Fruit fly (Drosophila melanogaster) whole organism, embryonic: Measurements from ENCODE around the gene CG11679.

Experiments used
- Abd-B ChIP-seq: fragments of 200-800 bp; sonication (Bioruptor generic); optimal IDR thresholded peaks from 2 replicates; lab custom pipeline; 2018; ENCODE audit warnings: missing biosample characterization, mild to moderate bottlenecking, missing genetic modification characterization, moderate library complexity
- Atf6 ChIP-seq: fragments of 200-800 bp; sonication (Bioruptor generic); IDR thresholded peaks from 2 replicates; pipeline ENCODE4 v1.3.6; 2022; ENCODE audit warnings: missing biosample characterization, missing genetic modification characterization
- CG13123 ChIP-seq: fragments of 200-800 bp; sonication (Bioruptor generic); optimal IDR thresholded peaks from 2 replicates; lab custom pipeline; 2016; ENCODE audit warnings: missing biosample characterization, missing genetic modification characterization
- CG14710 ChIP-seq: fragments of 200-800 bp; sonication (Bioruptor generic); optimal IDR thresholded peaks from 3 replicates; lab custom pipeline; 2019; ENCODE audit warnings: missing biosample characterization, mild to moderate bottlenecking, missing genetic modification characterization, moderate library complexity
- CG16813 ChIP-seq: fragments of 200-800 bp; sonication (Bioruptor generic); IDR thresholded peaks from 3 replicates; pipeline ENCODE4 v1.3.6; 2022; ENCODE audit warnings: missing biosample characterization, missing genetic modification characterization; ENCODE audit not compliant: partially characterized antibody
- CG17361 ChIP-seq: fragments of 200-800 bp; sonication (Bioruptor generic); IDR thresholded peaks from 3 replicates; pipeline ENCODE4 v1.3.6; 2022; ENCODE audit warnings: missing biosample characterization, missing genetic modification characterization
- CG18262 ChIP-seq: fragments of 200-800 bp; optimal IDR thresholded peaks from 3 replicates; lab custom pipeline; 2019; ENCODE audit warnings: missing biosample characterization, mild to moderate bottlenecking, missing genetic modification characterization, moderate library complexity
- CG1832 ChIP-seq: fragments of 200-800 bp; sonication (Bioruptor generic); optimal IDR thresholded peaks from 2 replicates; lab custom pipeline; 2017; ENCODE audit warnings: missing biosample characterization, mild to moderate bottlenecking, missing genetic modification characterization, inconsistent platforms
- CG2120 ChIP-seq: fragments of 200-800 bp; sonication (Bioruptor generic); optimal IDR thresholded peaks from 3 replicates; lab custom pipeline; 2016; ENCODE audit warnings: missing biosample characterization, missing genetic modification characterization
- CG2202 ChIP-seq: fragments of 200-800 bp; sonication (Bioruptor generic); optimal IDR thresholded peaks from 2 replicates; lab custom pipeline; 2018; ENCODE audit warnings: missing biosample characterization, mild to moderate bottlenecking, missing genetic modification characterization
- CG2889 ChIP-seq: fragments of 200-800 bp; sonication (Bioruptor generic); IDR thresholded peaks from 3 replicates; pipeline ENCODE4 v1.3.6; 2022; ENCODE audit warnings: missing biosample characterization, missing genetic modification characterization
- CG31441 ChIP-seq: fragments of 200-800 bp; sonication (Bioruptor generic); IDR thresholded peaks from 2 replicates; pipeline ENCODE4 v1.3.6; 2022; ENCODE audit warnings: missing biosample characterization, missing genetic modification characterization
- CG42726 ChIP-seq: fragments of 200-800 bp; sonication (Bioruptor generic); IDR thresholded peaks from 2 replicates; pipeline ENCODE4 v1.3.6; 2022; ENCODE audit warnings: missing biosample characterization, missing genetic modification characterization; ENCODE audit not compliant: partially characterized antibody
- CG5245 ChIP-seq: fragments of 200-800 bp; sonication (Bioruptor generic); optimal IDR thresholded peaks from 3 replicates; lab custom pipeline; 2016; ENCODE audit warnings: missing biosample characterization, missing genetic modification characterization
- CG6175 ChIP-seq: fragments of 200-800 bp; sonication (Bioruptor generic); IDR thresholded peaks from 3 replicates; pipeline ENCODE4 v1.3.6; 2022; ENCODE audit warnings: missing biosample characterization, missing genetic modification characterization
- CG7271 ChIP-seq: fragments of 200-800 bp; sonication (Bioruptor generic); optimal IDR thresholded peaks from 2 replicates; lab custom pipeline; 2018; ENCODE audit warnings: missing biosample characterization, mild to moderate bottlenecking, missing genetic modification characterization, moderate library complexity
- CG7987 ChIP-seq: fragments of 200-800 bp; sonication (Bioruptor generic); optimal IDR thresholded peaks from 2 replicates; lab custom pipeline; 2018; ENCODE audit warnings: missing biosample characterization, mild to moderate bottlenecking, missing genetic modification characterization, moderate library complexity
- CG8281 ChIP-seq: fragments of 200-800 bp; sonication (Bioruptor generic); optimal IDR thresholded peaks from 2 replicates; lab custom pipeline; 2018; ENCODE audit warnings: missing biosample characterization, mild to moderate bottlenecking, missing genetic modification characterization, moderate library complexity
- CG8359 ChIP-seq: fragments of 200-800 bp; sonication (Bioruptor generic); optimal IDR thresholded peaks from 2 replicates; lab custom pipeline; 2017; ENCODE audit warnings: missing biosample characterization, mild to moderate bottlenecking, missing genetic modification characterization, borderline replicate concordance
- Dfd ChIP-seq, 2 experiments: fragments of >200 bp; optimal IDR thresholded peaks; 2 replicates each; lab custom pipeline; 2017; ENCODE audit warnings: missing biosample characterization in 2 of 2, missing genetic modification characterization in 2 of 2
- GATAe ChIP-seq: fragments of 200-800 bp; sonication (Bioruptor generic); conservative IDR thresholded peaks from 2 replicates; pipeline ENCODE4 v1.3.6; 2022; ENCODE audit warnings: missing biosample characterization, missing genetic modification characterization
- MESR4 ChIP-seq: fragments of 200-800 bp; sonication (Bioruptor generic); optimal IDR thresholded peaks from 2 replicates; lab custom pipeline; 2018; ENCODE audit warnings: missing biosample characterization, mild to moderate bottlenecking, missing genetic modification characterization, moderate library complexity
- Myb ChIP-seq: fragments of 200-800 bp; sonication (Bioruptor generic); optimal IDR thresholded peaks from 2 replicates; lab custom pipeline; 2016; ENCODE audit warnings: missing biosample characterization, missing genetic modification characterization
- NK7.1 ChIP-seq: fragments of 200-800 bp; sonication (Bioruptor generic); optimal IDR thresholded peaks from 3 replicates; lab custom pipeline; 2016; ENCODE audit warnings: missing biosample characterization, missing genetic modification characterization
- Nf-YB ChIP-seq: fragments of 200-800 bp; sonication (Bioruptor generic); optimal IDR thresholded peaks from 3 replicates; lab custom pipeline; 2019; ENCODE audit warnings: missing biosample characterization, mild to moderate bottlenecking, missing genetic modification characterization, moderate library complexity
- Poxn ChIP-seq: fragments of 200-800 bp; sonication (Bioruptor generic); IDR thresholded peaks from 2 replicates; pipeline ENCODE4 v1.3.6; 2022; ENCODE audit warnings: missing biosample characterization, missing genetic modification characterization
- Spps ChIP-seq: fragments of 200-800 bp; sonication (Bioruptor generic); optimal IDR thresholded peaks from 2 replicates; lab custom pipeline; 2018; ENCODE audit warnings: missing biosample characterization, mild to moderate bottlenecking, missing genetic modification characterization
- Xbp1 ChIP-seq: fragments of 200-800 bp; sonication (Bioruptor generic); optimal IDR thresholded peaks from 3 replicates; lab custom pipeline; 2016; ENCODE audit warnings: missing biosample characterization, mild to moderate bottlenecking, missing genetic modification characterization
- ato ChIP-seq: fragments of 200-800 bp; sonication (Bioruptor generic); IDR thresholded peaks from 2 replicates; pipeline ENCODE4 v1.3.6; 2022; ENCODE audit warnings: missing biosample characterization, missing genetic modification characterization; ENCODE audit not compliant: partially characterized antibody
- bsh ChIP-seq, 2 experiments: fragments of 200-800 bp; sonication (Bioruptor generic); optimal IDR thresholded peaks; 2 replicates each; lab custom pipeline; 2017 to 2018; ENCODE audit warnings: mild to moderate bottlenecking in 2 of 2, missing biosample characterization in 2 of 2, missing genetic modification characterization in 2 of 2, moderate library complexity in 1 of 2
- chinmo ChIP-seq: fragments of 200-800 bp; sonication (Bioruptor generic); IDR thresholded peaks from 4 replicates; pipeline ENCODE4 v1.3.6; 2022; ENCODE audit warnings: missing biosample characterization, missing genetic modification characterization; ENCODE audit not compliant: partially characterized antibody
- croc ChIP-seq: fragments of 200-800 bp; sonication (Bioruptor generic); conservative IDR thresholded peaks from 3 replicates; pipeline ENCODE4 v1.3.6; 2022; ENCODE audit warnings: missing biosample characterization, missing genetic modification characterization
- dati ChIP-seq: fragments of 200-800 bp; sonication (Bioruptor generic); IDR thresholded peaks from 2 replicates; pipeline ENCODE4 v1.3.6; 2022; ENCODE audit warnings: missing biosample characterization, missing genetic modification characterization
- dm ChIP-seq: fragments of 200-800 bp; sonication (Bioruptor generic); optimal IDR thresholded peaks from 3 replicates; lab custom pipeline; 2016; ENCODE audit warnings: missing biosample characterization, missing genetic modification characterization
- ftz-f1 ChIP-seq: fragments of 200-800 bp; sonication (Bioruptor generic); optimal IDR thresholded peaks from 2 replicates; lab custom pipeline; 2016; ENCODE audit warnings: missing biosample characterization, missing genetic modification characterization
- gem ChIP-seq: fragments of 200-800 bp; sonication (Bioruptor generic); optimal IDR thresholded peaks from 2 replicates; lab custom pipeline; 2019; ENCODE audit warnings: missing biosample characterization, mild to moderate bottlenecking, missing genetic modification characterization, moderate library complexity
- ken ChIP-seq: fragments of 200-800 bp; sonication (Bioruptor generic); IDR thresholded peaks from 3 replicates; pipeline ENCODE4 v1.3.6; 2022; ENCODE audit warnings: missing biosample characterization, missing genetic modification characterization
- lov ChIP-seq, 2 experiments: fragments of 200-800 bp in 1 of 2; fragments of >200 bp in 1 of 2; sonication (Bioruptor generic) in 1 of 2; IDR thresholded peaks in 1 of 2; optimal IDR thresholded peaks in 1 of 2; 2 replicates in 1 of 2; 3 replicates in 1 of 2; pipeline versions ENCODE4 v1.3.6 to Lab custom; 2017 to 2022; ENCODE audit warnings: missing biosample characterization in 1 of 2, missing genetic modification characterization in 1 of 2
- mld ChIP-seq: fragments of 200-800 bp; sonication (Bioruptor generic); IDR thresholded peaks from 3 replicates; pipeline ENCODE4 v1.3.6; 2022; ENCODE audit warnings: missing biosample characterization, missing genetic modification characterization; ENCODE audit not compliant: partially characterized antibody
- psq ChIP-seq: fragments of 200-800 bp; sonication (Bioruptor generic); optimal IDR thresholded peaks from 2 replicates; lab custom pipeline; 2017; ENCODE audit warnings: missing biosample characterization, missing genetic modification characterization
- ranshi ChIP-seq: fragments of 200-800 bp; sonication (Bioruptor generic); IDR thresholded peaks from 2 replicates; pipeline ENCODE4 v1.3.6; 2022; ENCODE audit warnings: missing biosample characterization, missing genetic modification characterization
- rib ChIP-seq: fragments of 200-800 bp; sonication (Bioruptor generic); IDR thresholded peaks from 2 replicates; pipeline ENCODE4 v1.3.6; 2022; ENCODE audit warnings: missing biosample characterization, missing genetic modification characterization
- run ChIP-seq: fragments of 200-800 bp; sonication (Bioruptor generic); optimal IDR thresholded peaks from 3 replicates; lab custom pipeline; 2018; ENCODE audit warnings: missing biosample characterization, mild to moderate bottlenecking, missing genetic modification characterization
- salm ChIP-seq: fragments of 200-800 bp; sonication (Bioruptor generic); optimal IDR thresholded peaks from 2 replicates; lab custom pipeline; 2018; ENCODE audit warnings: missing biosample characterization, mild to moderate bottlenecking, missing genetic modification characterization
- schlank ChIP-seq: fragments of 200-800 bp; sonication (Bioruptor generic); optimal IDR thresholded peaks from 2 replicates; lab custom pipeline; 2018; ENCODE audit warnings: missing biosample characterization, mild to moderate bottlenecking, missing genetic modification characterization
- sima ChIP-seq: fragments of 200-800 bp; sonication (Bioruptor generic); optimal IDR thresholded peaks from 2 replicates; lab custom pipeline; 2016; ENCODE audit warnings: missing biosample characterization, missing genetic modification characterization
- ssp ChIP-seq: fragments of 200-800 bp; sonication (Bioruptor generic); IDR thresholded peaks from 2 replicates; pipeline ENCODE4 v1.3.6; 2022; ENCODE audit warnings: missing biosample characterization, missing genetic modification characterization
- stwl ChIP-seq: fragments of 200-800 bp; sonication (Bioruptor generic); optimal IDR thresholded peaks from 3 replicates; lab custom pipeline; 2018; ENCODE audit warnings: missing biosample characterization, mild to moderate bottlenecking, missing genetic modification characterization, moderate library complexity
- tio ChIP-seq: fragments of 200-800 bp; sonication (Bioruptor generic); optimal IDR thresholded peaks from 2 replicates; lab custom pipeline; 2017; ENCODE audit warnings: missing biosample characterization, missing genetic modification characterization, inconsistent platforms
- usp ChIP-seq: fragments of >200 bp; optimal IDR thresholded peaks from 2 replicates; lab custom pipeline; 2017; ENCODE audit warnings: missing biosample characterization, missing genetic modification characterization

CG11679 gene

dm6 chrX:15733995-15734394 lies 4.8 kb downstream of the CG11679 start, which contains the start of the genes CG12379 and MagR (continued):
- TF ChIP-seq CG16813 (GFP tag; lab: Robert Waterston, UW) = peak; percentile 87
- TF ChIP-seq ftz-f1 = no peak
- TF ChIP-seq GATAe = no peak
- TF ChIP-seq CG18262 (tag; lab: Kevin White, UChicago) = peak; percentile 43
- TF ChIP-seq Spps (tag; lab: Kevin White, UChicago) = no peak
- peak; percentile 63 for TF ChIP-seq Abd-B (GFP tag; lab: Kevin White, UChicago)
- no peak for TF ChIP-seq Nf-YB (GFP tag; lab: Kevin White, UChicago)
- TF ChIP-seq dm = peak; percentile 38
- TF ChIP-seq CG2120 (GFP tag; lab: Kevin White, UChicago) = peak; percentile 79
- TF ChIP-seq dati = no peak
- TF ChIP-seq gem (tag; lab: Kevin White, UChicago) = no peak
- TF ChIP-seq schlank (tag; lab: Kevin White, UChicago) = peak; percentile 29
- TF ChIP-seq ssp (GFP tag; lab: Robert Waterston, UW) = 0 out of 2 replicates have a peak, but pooled peaks have one; percentile 46
- no peak; the same call in 2 of the 3 replicates for TF ChIP-seq croc (GFP tag; lab: Robert Waterston, UW)
- TF ChIP-seq run (tag; lab: Kevin White, UChicago) = no peak
- TF ChIP-seq CG2202 (tag; lab: Kevin White, UChicago) = no peak
- peak in 1 of 2 experiments; percentile 7 for TF ChIP-seq bsh (GFP tag; optimal IDR thresholded peaks at IDR 0.05; lab: Kevin White, UChicago)
- TF ChIP-seq Dfd (GFP tag; optimal IDR thresholded peaks at IDR 0.05; lab: Kevin White, UChicago) = no peak
- no peak for TF ChIP-seq CG5245 (GFP tag; lab: Kevin White, UChicago)
- no peak for TF ChIP-seq CG8359
- TF ChIP-seq CG42726 = peak; percentile 62; the same call in 1 of the 2 replicates
- TF ChIP-seq chinmo (GFP tag; lab: Robert Waterston, UW) = 0 out of 4 replicates have a peak, but pooled peaks have one; percentile 67
- TF ChIP-seq MESR4 (GFP tag; lab: Kevin White, UChicago) = no peak
- TF ChIP-seq mld (GFP tag; lab: Robert Waterston, UW) = peak; percentile 51; the same call in 1 of the 3 replicates
- TF ChIP-seq tio (GFP tag; lab: Kevin White, UChicago) = no peak
- no peak for TF ChIP-seq ken (GFP tag; lab: Robert Waterston, UW)
- no peak for TF ChIP-seq CG6175 (GFP tag; lab: Robert Waterston, UW)
- TF ChIP-seq ranshi (GFP tag; lab: Robert Waterston, UW) = 0 out of 2 replicates have a peak, but pooled peaks have one; percentile 31
- no peak for TF ChIP-seq CG7271
- TF ChIP-seq Atf6 (GFP tag; lab: Robert Waterston, UW) = peak; percentile 59; the same call in 1 of the 2 replicates
- TF ChIP-seq Myb (GFP tag; lab: Kevin White, UChicago) = peak; percentile 75
- no peak for TF ChIP-seq CG13123 (GFP tag; lab: Kevin White, UChicago)
- no peak for TF ChIP-seq sima
- TF ChIP-seq CG7987 (GFP tag; lab: Kevin White, UChicago) = peak; percentile 19
- 0 out of 2 replicates have a peak, but pooled peaks have one; percentile 31 for TF ChIP-seq ato (GFP tag; lab: Robert Waterston, UW)
- TF ChIP-seq Xbp1 (GFP tag; lab: Kevin White, UChicago) = peak; percentile 56
- TF ChIP-seq salm (tag; lab: Kevin White, UChicago) = no peak
- TF ChIP-seq CG14710 = peak; percentile 79
- no peak for TF ChIP-seq rib (GFP tag; lab: Robert Waterston, UW)
- TF ChIP-seq CG17361 = peak; percentile 83
- no peak for TF ChIP-seq stwl (tag; lab: Kevin White, UChicago)
- no peak for TF ChIP-seq CG8281
- TF ChIP-seq CG31441 (GFP tag; lab: Robert Waterston, UW) = peak; percentile 96
- no peak for TF ChIP-seq lov (optimal IDR thresholded peaks at IDR 0.05; lab: Kevin White, UChicago)
- no peak for TF ChIP-seq lov (GFP tag; IDR thresholded peaks at IDR 0.05; lab: Robert Waterston, UW)
- TF ChIP-seq NK7.1 (GFP tag; lab: Kevin White, UChicago) = peak; percentile 27
- no peak for TF ChIP-seq Poxn (GFP tag; lab: Robert Waterston, UW)
- TF ChIP-seq usp (GFP tag; lab: Kevin White, UChicago) = no peak
- no peak for TF ChIP-seq psq (GFP tag; lab: Kevin White, UChicago)
- no peak for TF ChIP-seq CG2889 (GFP tag; lab: Robert Waterston, UW)
- TF ChIP-seq CG1832 (GFP tag; lab: Kevin White, UChicago) = no peak
